Fruit fly (Drosophila melanogaster) whole organism, embryonic: ENCODE results near the gene TfIIS.

ENCODE experiments used
- Aef1 ChIP-seq: fragments of 200-800 bp; sonication (Bioruptor generic); IDR thresholded peaks from 3 replicates; pipeline ENCODE4 v1.3.6; 2022; ENCODE audit warnings: missing biosample characterization, missing genetic modification characterization
- B-H1 ChIP-seq: fragments of 200-800 bp; sonication (Bioruptor generic); IDR thresholded peaks from 3 replicates; pipeline ENCODE4 v1.3.6; 2022; ENCODE audit warnings: missing biosample characterization, missing genetic modification characterization
- CG11247 ChIP-seq: fragments of 200-800 bp; sonication (Bioruptor generic); IDR thresholded peaks from 2 replicates; pipeline ENCODE4 v1.3.6; 2022; ENCODE audit warnings: missing biosample characterization, missing genetic modification characterization
- CG11696 ChIP-seq: fragments of 200-800 bp; sonication (Bioruptor generic); IDR thresholded peaks from 2 replicates; pipeline ENCODE4 v1.3.6; 2022; ENCODE audit warnings: missing biosample characterization, missing genetic modification characterization
- CG12219 ChIP-seq: fragments of 200-800 bp; sonication (Bioruptor generic); optimal IDR thresholded peaks from 3 replicates; lab custom pipeline; 2018; ENCODE audit warnings: missing biosample characterization, mild to moderate bottlenecking, missing genetic modification characterization
- CG12236 ChIP-seq: fragments of 200-800 bp; sonication (Bioruptor generic); optimal IDR thresholded peaks from 2 replicates; lab custom pipeline; 2016; ENCODE audit warnings: missing biosample characterization, missing genetic modification characterization
- CG15514 ChIP-seq: fragments of 200-800 bp; sonication (Bioruptor generic); optimal IDR thresholded peaks from 3 replicates; lab custom pipeline; 2017; ENCODE audit warnings: missing biosample characterization, missing genetic modification characterization, mild to moderate bottlenecking, moderate library complexity, missing genetic modification reagents
- CG16815 ChIP-seq: fragments of 200-800 bp; sonication (Bioruptor generic); optimal IDR thresholded peaks from 3 replicates; lab custom pipeline; 2017; ENCODE audit warnings: missing biosample characterization, mild to moderate bottlenecking, missing genetic modification characterization
- CG17829 ChIP-seq: fragments of 200-800 bp; optimal IDR thresholded peaks from 2 replicates; lab custom pipeline; 2019; ENCODE audit warnings: missing biosample characterization, mild to moderate bottlenecking, missing genetic modification characterization, moderate library complexity
- CG18599 ChIP-seq: fragments of 200-800 bp; sonication (Bioruptor generic); optimal IDR thresholded peaks from 3 replicates; lab custom pipeline; 2017; ENCODE audit warnings: missing biosample characterization, missing genetic modification characterization, mild to moderate bottlenecking, moderate library complexity, missing genetic modification reagents
- CG2712 ChIP-seq: fragments of 200-800 bp; optimal IDR thresholded peaks from 3 replicates; lab custom pipeline; 2019; ENCODE audit warnings: missing biosample characterization, mild to moderate bottlenecking, missing genetic modification characterization, moderate library complexity
- CG3847 ChIP-seq: fragments of 200-800 bp; sonication (Bioruptor generic); IDR thresholded peaks from 2 replicates; pipeline ENCODE4 v1.3.6; 2022; ENCODE audit warnings: missing biosample characterization, missing genetic modification characterization
- CG42726 ChIP-seq: fragments of 200-800 bp; sonication (Bioruptor generic); IDR thresholded peaks from 2 replicates; pipeline ENCODE4 v1.3.6; 2022; ENCODE audit warnings: missing biosample characterization, missing genetic modification characterization; ENCODE audit not compliant: partially characterized antibody
- CG4282 ChIP-seq: fragments of 200-800 bp; sonication (Bioruptor generic); optimal IDR thresholded peaks from 2 replicates; lab custom pipeline; 2016; ENCODE audit warnings: missing biosample characterization, missing genetic modification characterization
- CG4328 ChIP-seq: fragments of 200-800 bp; sonication (Bioruptor generic); optimal IDR thresholded peaks from 3 replicates; lab custom pipeline; 2017; ENCODE audit warnings: missing biosample characterization, missing genetic modification reagents, missing genetic modification characterization
- CG4360 ChIP-seq: fragments of 200-800 bp; sonication (Bioruptor generic); IDR thresholded peaks from 2 replicates; pipeline ENCODE4 v1.3.6; 2022; ENCODE audit warnings: missing biosample characterization, missing genetic modification characterization
- CG4424 ChIP-seq: fragments of 200-800 bp; sonication (Bioruptor generic); optimal IDR thresholded peaks from 3 replicates; lab custom pipeline; 2016; ENCODE audit warnings: missing biosample characterization, missing genetic modification characterization
- CG5953 ChIP-seq: fragments of 200-800 bp; sonication (Bioruptor generic); IDR thresholded peaks from 2 replicates; pipeline ENCODE4 v1.3.6; 2022; ENCODE audit warnings: missing biosample characterization, missing genetic modification characterization
- CG6254 ChIP-seq: fragments of 200-800 bp; sonication (Bioruptor generic); optimal IDR thresholded peaks from 3 replicates; lab custom pipeline; 2017; ENCODE audit warnings: mild to moderate bottlenecking, missing biosample characterization, missing genetic modification reagents, missing genetic modification characterization
- CG6791 ChIP-seq: fragments of 200-800 bp; sonication (Bioruptor generic); IDR thresholded peaks from 3 replicates; pipeline ENCODE4 v1.3.6; 2022; ENCODE audit warnings: missing biosample characterization, missing genetic modification characterization; ENCODE audit not compliant: partially characterized antibody
- CG8478 ChIP-seq: fragments of >200 bp; optimal IDR thresholded peaks from 2 replicates; lab custom pipeline; 2018
- Chrac-16 ChIP-seq: fragments of 200-800 bp; sonication (Bioruptor generic); optimal IDR thresholded peaks from 3 replicates; lab custom pipeline; 2016; ENCODE audit warnings: missing biosample characterization, missing genetic modification characterization
- Dek ChIP-seq: fragments of 200-800 bp; sonication (Bioruptor generic); optimal IDR thresholded peaks from 3 replicates; lab custom pipeline; 2019; ENCODE audit warnings: missing biosample characterization, mild to moderate bottlenecking, missing genetic modification characterization, moderate library complexity
- Doc3 ChIP-seq: fragments of 200-800 bp; sonication (Bioruptor generic); IDR thresholded peaks from 3 replicates; pipeline ENCODE4 v1.3.6; 2022; ENCODE audit warnings: missing biosample characterization, missing genetic modification characterization; ENCODE audit not compliant: partially characterized antibody
- ERR ChIP-seq: fragments of 200-800 bp; sonication (Bioruptor generic); optimal IDR thresholded peaks from 2 replicates; lab custom pipeline; 2016; ENCODE audit warnings: missing biosample characterization, missing genetic modification characterization
- MESR4 ChIP-seq: fragments of 200-800 bp; sonication (Bioruptor generic); optimal IDR thresholded peaks from 2 replicates; lab custom pipeline; 2018; ENCODE audit warnings: missing biosample characterization, mild to moderate bottlenecking, missing genetic modification characterization, moderate library complexity
- MTF-1 ChIP-seq: fragments of 200-800 bp; sonication (Bioruptor generic); optimal IDR thresholded peaks from 2 replicates; lab custom pipeline; 2018; ENCODE audit warnings: missing biosample characterization, mild to moderate bottlenecking, missing genetic modification characterization, borderline replicate concordance
- Nf-YB ChIP-seq: fragments of 200-800 bp; sonication (Bioruptor generic); optimal IDR thresholded peaks from 3 replicates; lab custom pipeline; 2019; ENCODE audit warnings: missing biosample characterization, mild to moderate bottlenecking, missing genetic modification characterization, moderate library complexity
- Optix ChIP-seq: fragments of 200-800 bp; sonication (Bioruptor generic); IDR thresholded peaks from 3 replicates; pipeline ENCODE4 v1.3.6; 2022; ENCODE audit warnings: missing biosample characterization, missing genetic modification characterization
- Spps ChIP-seq: fragments of 200-800 bp; sonication (Bioruptor generic); optimal IDR thresholded peaks from 2 replicates; lab custom pipeline; 2018; ENCODE audit warnings: missing biosample characterization, mild to moderate bottlenecking, missing genetic modification characterization
- Sry-δ ChIP-seq: fragments of 200-800 bp; sonication (Bioruptor generic); optimal IDR thresholded peaks from 2 replicates; lab custom pipeline; 2016; ENCODE audit warnings: missing biosample characterization, missing genetic modification characterization
- caup ChIP-seq: fragments of 200-800 bp; sonication (Bioruptor generic); optimal IDR thresholded peaks from 3 replicates; lab custom pipeline; 2017; ENCODE audit warnings: missing biosample characterization, mild to moderate bottlenecking, missing genetic modification characterization, moderate library complexity; ENCODE audit not compliant: severe bottlenecking
- gfzf ChIP-seq: fragments of 200-800 bp; sonication (Bioruptor generic); optimal IDR thresholded peaks from 2 replicates; lab custom pipeline; 2016; ENCODE audit warnings: missing biosample characterization, mild to moderate bottlenecking, missing genetic modification characterization, moderate library complexity
- gsb-n ChIP-seq: fragments of 200-800 bp; sonication (Bioruptor generic); optimal IDR thresholded peaks from 3 replicates; lab custom pipeline; 2018; ENCODE audit warnings: missing biosample characterization, mild to moderate bottlenecking, missing genetic modification characterization
- gt ChIP-seq: fragments of 200-800 bp; sonication (Bioruptor generic); IDR thresholded peaks from 2 replicates; pipeline ENCODE4 v1.3.6; 2022; ENCODE audit warnings: missing biosample characterization, missing genetic modification characterization
- her ChIP-seq: fragments of 200-800 bp; sonication (Bioruptor generic); optimal IDR thresholded peaks from 2 replicates; lab custom pipeline; 2016; ENCODE audit warnings: missing biosample characterization, missing genetic modification characterization
- jumu ChIP-seq: fragments of 200-800 bp; sonication (Bioruptor generic); optimal IDR thresholded peaks from 3 replicates; lab custom pipeline; 2016; ENCODE audit warnings: missing biosample characterization, missing genetic modification characterization
- kah ChIP-seq: fragments of 200-800 bp; sonication (Bioruptor generic); optimal IDR thresholded peaks from 2 replicates; lab custom pipeline; 2018; ENCODE audit warnings: missing biosample characterization, mild to moderate bottlenecking, missing genetic modification characterization
- nmo ChIP-seq: fragments of 200-800 bp; sonication (Bioruptor generic); optimal IDR thresholded peaks from 2 replicates; lab custom pipeline; 2018; ENCODE audit warnings: missing biosample characterization, mild to moderate bottlenecking, missing genetic modification characterization, moderate library complexity
- prd ChIP-seq, 3 experiments: fragments of >200 bp in 2 of 3; fragments of 200-800 bp in 1 of 3; sonication (Bioruptor generic) in 1 of 3; optimal IDR thresholded peaks in 2 of 3; IDR thresholded peaks in 1 of 3; 2 replicates in 2 of 3; 3 replicates in 1 of 3; pipeline versions ENCODE4 v1.3.6 to Lab custom; 2017 to 2022; ENCODE audit warnings: missing biosample characterization in 1 of 3, missing genetic modification characterization in 1 of 3
- pzg ChIP-seq: fragments of 200-800 bp; sonication (Bioruptor generic); optimal IDR thresholded peaks from 3 replicates; lab custom pipeline; 2018; ENCODE audit warnings: missing biosample characterization, mild to moderate bottlenecking, missing genetic modification characterization, moderate library complexity
- sc ChIP-seq, 3 experiments: fragments of >200 bp in 2 of 3; fragments of 200-800 bp in 1 of 3; sonication (Bioruptor generic) in 1 of 3; optimal IDR thresholded peaks; 2 replicates in 2 of 3; 3 replicates in 1 of 3; lab custom pipeline; 2017; ENCODE audit warnings: mild to moderate bottlenecking in 1 of 3, missing biosample characterization in 1 of 3, missing genetic modification characterization in 1 of 3, missing genetic modification reagents in 1 of 3
- slbo ChIP-seq: fragments of 200-800 bp; sonication (Bioruptor generic); IDR thresholded peaks from 2 replicates; pipeline ENCODE4 v1.3.6; 2022; ENCODE audit warnings: missing biosample characterization, missing genetic modification characterization
- stwl ChIP-seq: fragments of 200-800 bp; sonication (Bioruptor generic); optimal IDR thresholded peaks from 3 replicates; lab custom pipeline; 2018; ENCODE audit warnings: missing biosample characterization, mild to moderate bottlenecking, missing genetic modification characterization, moderate library complexity
- tap ChIP-seq: fragments of 200-800 bp; optimal IDR thresholded peaks from 3 replicates; lab custom pipeline; 2019; ENCODE audit warnings: missing biosample characterization, mild to moderate bottlenecking, missing genetic modification characterization, moderate library complexity
- trem ChIP-seq: fragments of 200-800 bp; optimal IDR thresholded peaks from 3 replicates; lab custom pipeline; 2019; ENCODE audit warnings: missing biosample characterization, mild to moderate bottlenecking, missing genetic modification characterization, moderate library complexity
- tx ChIP-seq: fragments of 200-800 bp; sonication (Bioruptor generic); optimal IDR thresholded peaks from 2 replicates; lab custom pipeline; 2016; ENCODE audit warnings: missing biosample characterization, missing genetic modification characterization

TfIIS gene

dm6 chr2L:15038339-15039308, 21.9 kb downstream of the TfIIS start, which contains the start of gene CIAPIN1 (continued):
- TF ChIP-seq Aef1 = no peak
- peak; percentile 29 for TF ChIP-seq pzg (GFP tag; lab: Kevin White, UChicago)
- no peak for TF ChIP-seq tx (GFP tag; lab: Kevin White, UChicago)
- no peak for TF ChIP-seq CG18599 (GFP tag; lab: Kevin White, UChicago)
- TF ChIP-seq CG4360 (GFP tag; lab: Robert Waterston, UW) = no peak
- TF ChIP-seq stwl (tag; lab: Kevin White, UChicago) = peak; percentile 28
- TF ChIP-seq CG11247 (GFP tag; lab: Robert Waterston, UW) = no peak
- peak; percentile 69 for TF ChIP-seq MESR4 (GFP tag; lab: Kevin White, UChicago)
- no peak for TF ChIP-seq CG4424 (GFP tag; lab: Kevin White, UChicago)
- no peak for TF ChIP-seq sc (optimal IDR thresholded peaks at IDR 0.05; lab: Kevin White, UChicago)
- no peak for TF ChIP-seq sc (GFP tag; optimal IDR thresholded peaks at IDR 0.05; lab: Kevin White, UChicago)
- no peak for TF ChIP-seq ERR
- no peak for TF ChIP-seq gsb-n
- no peak for TF ChIP-seq nmo
- no peak for TF ChIP-seq CG5953
- TF ChIP-seq CG15514 (GFP tag; lab: Kevin White, UChicago) = peak; percentile 83
- TF ChIP-seq Spps (tag; lab: Kevin White, UChicago) = no peak
- TF ChIP-seq CG12219 (GFP tag; lab: Kevin White, UChicago) = no peak
- no peak for TF ChIP-seq gt (GFP tag; lab: Robert Waterston, UW)
- no peak for TF ChIP-seq jumu (GFP tag; lab: Kevin White, UChicago)
- peak; percentile 20; the same call in 1 of the 3 replicates for TF ChIP-seq Doc3 (GFP tag; lab: Robert Waterston, UW)
- TF ChIP-seq Nf-YB (GFP tag; lab: Kevin White, UChicago) = no peak
- TF ChIP-seq CG17829 (tag; lab: Kevin White, UChicago) = no peak
- TF ChIP-seq B-H1 (GFP tag; lab: Robert Waterston, UW) = no peak
- TF ChIP-seq trem (tag; lab: Kevin White, UChicago) = no peak
- peak; percentile 67; the same call in 2 of the 3 replicates for TF ChIP-seq CG6791
- no peak for TF ChIP-seq CG3847 (GFP tag; lab: Robert Waterston, UW)
- no peak for TF ChIP-seq tap (tag; lab: Kevin White, UChicago)
- TF ChIP-seq CG4328 = no peak
- no peak for TF ChIP-seq Optix
- TF ChIP-seq MTF-1 (GFP tag; lab: Kevin White, UChicago) = no peak
- TF ChIP-seq CG42726 (GFP tag; lab: Robert Waterston, UW) = 0 out of 2 replicates have a peak, but pooled peaks have one; percentile 51
- TF ChIP-seq slbo = no peak
- TF ChIP-seq her = no peak
- peak; percentile 70 for TF ChIP-seq Sry-δ (GFP tag; lab: Kevin White, UChicago)
- no peak for TF ChIP-seq CG4282 (GFP tag; lab: Kevin White, UChicago)
- TF ChIP-seq Chrac-16 (GFP tag; lab: Kevin White, UChicago) = no peak
- TF ChIP-seq CG11696 (GFP tag; lab: Robert Waterston, UW) = no peak
- no peak for TF ChIP-seq CG16815 (GFP tag; lab: Kevin White, UChicago)
- TF ChIP-seq kah (GFP tag; lab: Kevin White, UChicago) = no peak
- no peak for TF ChIP-seq gfzf (GFP tag; lab: Kevin White, UChicago)
- no peak for TF ChIP-seq CG6254 (GFP tag; lab: Kevin White, UChicago)
- TF ChIP-seq Dek (tag; lab: Kevin White, UChicago) = no peak
- no peak for TF ChIP-seq CG12236 (GFP tag; lab: Kevin White, UChicago)
- no peak for TF ChIP-seq CG8478
- TF ChIP-seq prd (optimal IDR thresholded peaks at IDR 0.05; lab: Kevin White, UChicago) = no peak
- no peak for TF ChIP-seq prd (GFP tag; IDR thresholded peaks at IDR 0.05; lab: Robert Waterston, UW)
- no peak for TF ChIP-seq CG2712 (tag; lab: Kevin White, UChicago)
- TF ChIP-seq caup (GFP tag; lab: Kevin White, UChicago) = no peak
